Worm (Caenorhabditis elegans) whole organism, late embryonic: ENCODE data around the gene B0478.3.

Source experiments
- C08G9.2 ChIP-seq: sonication (generic microtip); optimal IDR thresholded peaks from 2 replicates; lab custom pipeline; 2016; ENCODE audit warnings: mild to moderate bottlenecking, missing genetic modification characterization, moderate library complexity, missing compliant biosample characterization
- Y22D7AL.16 ChIP-seq: sonication (generic microtip); optimal IDR thresholded peaks from 2 replicates; lab custom pipeline; 2016; ENCODE audit warnings: missing genetic modification characterization, missing compliant biosample characterization
- ceh-18 ChIP-seq: sonication (generic microtip); optimal IDR thresholded peaks from 2 replicates; lab custom pipeline; 2016; ENCODE audit warnings: missing genetic modification characterization, missing compliant biosample characterization
- ceh-34 ChIP-seq: sonication (generic microtip); optimal IDR thresholded peaks from 2 replicates; lab custom pipeline; 2016; ENCODE audit warnings: mild to moderate bottlenecking, missing genetic modification characterization, missing compliant biosample characterization
- ceh-9 ChIP-seq: sonication (generic microtip); optimal IDR thresholded peaks from 2 replicates; lab custom pipeline; 2016; ENCODE audit warnings: mild to moderate bottlenecking, missing genetic modification characterization, inconsistent platforms, missing compliant biosample characterization
- dmd-4 ChIP-seq: sonication (generic microtip); optimal IDR thresholded peaks from 2 replicates; lab custom pipeline; 2016; ENCODE audit warnings: borderline replicate concordance, missing genetic modification characterization, missing compliant biosample characterization
- dve-1 ChIP-seq: sonication (generic microtip); optimal IDR thresholded peaks from 2 replicates; lab custom pipeline; 2017; ENCODE audit warnings: antibody characterized with exemption, mild to moderate bottlenecking, missing genetic modification characterization, missing compliant biosample characterization
- ets-4 ChIP-seq: sonication (generic microtip); optimal IDR thresholded peaks from 2 replicates; lab custom pipeline; 2016; ENCODE audit warnings: missing genetic modification characterization, missing compliant biosample characterization
- lin-11 ChIP-seq: fragments of 200-800 bp; sonication (Bioruptor generic); optimal IDR thresholded peaks from 2 replicates; lab custom pipeline; 2018; ENCODE audit warnings: mild to moderate bottlenecking, missing genetic modification characterization, missing compliant biosample characterization
- pag-3 ChIP-seq: sonication (generic microtip); optimal IDR thresholded peaks from 2 replicates; lab custom pipeline; 2016; ENCODE audit warnings: missing compliant biosample characterization, missing genetic modification characterization, borderline replicate concordance
- pha-2 ChIP-seq: sonication (generic microtip); optimal IDR thresholded peaks from 2 replicates; lab custom pipeline; 2017; ENCODE audit warnings: mild to moderate bottlenecking, missing genetic modification characterization, missing compliant biosample characterization
- pqm-1 ChIP-seq: sonication (generic microtip); optimal IDR thresholded peaks from 2 replicates; lab custom pipeline; 2016; ENCODE audit warnings: missing genetic modification characterization, missing compliant biosample characterization
- tbx-2 ChIP-seq: sonication (generic microtip); optimal IDR thresholded peaks from 2 replicates; lab custom pipeline; 2016; ENCODE audit warnings: missing genetic modification characterization, missing compliant biosample characterization

ce11 chrIV:7010195-7010594 is 45.8 kb upstream of the B0478.3 start:
- no peak for TF ChIP-seq C08G9.2 (tag; lab: Kevin White, UChicago)
- TF ChIP-seq dve-1 (tag; lab: Kevin White, UChicago), result no peak
- TF ChIP-seq ets-4 (tag; lab: Kevin White, UChicago), result no peak
- no peak for TF ChIP-seq lin-11
- TF ChIP-seq ceh-34 (tag; lab: Kevin White, UChicago), result no peak
- no peak for TF ChIP-seq pha-2 (tag; lab: Kevin White, UChicago)
- TF ChIP-seq pqm-1 (tag; lab: Kevin White, UChicago), result no peak
- no peak for TF ChIP-seq ceh-18 (tag; lab: Kevin White, UChicago)
- TF ChIP-seq tbx-2, result no peak
- no peak for TF ChIP-seq Y22D7AL.16 (tag; lab: Kevin White, UChicago)
- no peak for TF ChIP-seq dmd-4 (tag; lab: Kevin White, UChicago)
- TF ChIP-seq ceh-9 (tag; lab: Kevin White, UChicago), result no peak
- TF ChIP-seq pag-3 (tag; lab: Kevin White, UChicago), result no peak
